Fruit fly (Drosophila melanogaster) S2 (cell line): ENCODE measurements around the gene CG17593.

Experiments
- CG8478 ChIP-seq: fragments of >200 bp; optimal IDR thresholded peaks from 2 replicates; lab custom pipeline; 2018
- CTCF ChIP-seq, 2 experiments: fragments of >200 bp; optimal IDR thresholded peaks; 2 replicates each; lab custom pipeline; 2018

dm6 chr2L:3534227-3534842 is 19.7 kb downstream of the CG17593 start:
- TF ChIP-seq CG8478 (lab: Kevin White, UChicago): no peak
- no peak for TF ChIP-seq CTCF (optimal IDR thresholded peaks at IDR 0.05; lab: Kevin White, UChicago)
